Worm (Caenorhabditis elegans): Measurements from ENCODE around the gene nhr-162.

The nhr-162 gene

ce11 chrV:7007307-7007706 lies 15.6 kb upstream of the nhr-162 start, which contains the start of gene drd-10:
TSS of gene drd-10 (plus strand) at chrV:7007607.
- TF ChIP-seq nhr-28 (tag; optimal IDR thresholded peaks at IDR 0.05) (no peak), nhr-77 (tag; optimal IDR thresholded peaks at IDR 0.05) (no peak), zag-1 (tag; optimal IDR thresholded peaks at IDR 0.05) (no peak), mab-9 (GFP tag; IDR thresholded peaks at IDR 0.05) (no peak)

- no peak for TF ChIP-seq lin-14 (GFP tag; optimal IDR thresholded peaks at IDR 0.05)
- no peak for TF ChIP-seq unc-62 (GFP tag; optimal IDR thresholded peaks at IDR 0.05)
- no peak for TF ChIP-seq grh-1 (GFP tag; IDR thresholded peaks at IDR 0.05)
- no peak for TF ChIP-seq ceh-88 (GFP tag; IDR thresholded peaks at IDR 0.05)
- no peak for TF ChIP-seq ceh-8 (GFP tag; optimal IDR thresholded peaks at IDR 0.05)
- TF ChIP-seq nhr-19 (GFP tag; conservative IDR thresholded peaks at IDR 0.05) = no peak
- no peak for TF ChIP-seq nhr-237 (tag; optimal IDR thresholded peaks at IDR 0.05)
- no peak for TF ChIP-seq aly-2 (tag; optimal IDR thresholded peaks at IDR 0.05)
- no peak for TF ChIP-seq tlp-1 (tag; optimal IDR thresholded peaks at IDR 0.05)
- TF ChIP-seq egl-27 (tag; optimal IDR thresholded peaks at IDR 0.05) = no peak
Measured at ce11 chrV:7005964-7006363, 14.3 kb upstream of the nhr-162 start, which contains the start of gene spig-10. TSS of gene spig-10 (plus strand) at chrV:7006264.

- no peak for TF ChIP-seq ceh-8 (GFP tag; optimal IDR thresholded peaks at IDR 0.05)
- no peak for TF ChIP-seq ama-1 (optimal IDR thresholded peaks at IDR 0.05)
- no peak for TF ChIP-seq isw-1 (GFP tag; IDR thresholded peaks at IDR 0.05)
- TF ChIP-seq C04F5.9 (tag; optimal IDR thresholded peaks at IDR 0.05) = no peak
- TF ChIP-seq zag-1 (tag; optimal IDR thresholded peaks at IDR 0.05) = no peak
- no peak for TF ChIP-seq snpc-4 (tag; optimal IDR thresholded peaks at IDR 0.05)
- no peak for TF ChIP-seq ceh-63 (GFP tag; optimal IDR thresholded peaks at IDR 0.05)
- no peak for TF ChIP-seq nhr-90 (tag; optimal IDR thresholded peaks at IDR 0.05; ENCODE audit: poor library complexity)
- TF ChIP-seq ceh-82 (tag; optimal IDR thresholded peaks at IDR 0.05) = no peak
- TF ChIP-seq nhr-11 (tag; optimal IDR thresholded peaks at IDR 0.05) = no peak
- no peak for TF ChIP-seq Y116A8C.19 (tag; optimal IDR thresholded peaks at IDR 0.05; ENCODE audit: borderline replicate concordance)
- TF ChIP-seq nhr-76 (tag; optimal IDR thresholded peaks at IDR 0.05) = no peak
- no peak for TF ChIP-seq ces-1 (GFP tag; optimal IDR thresholded peaks at IDR 0.05)
- no peak for TF ChIP-seq fos-1 (tag; optimal IDR thresholded peaks at IDR 0.05)
- TF ChIP-seq nhr-237 (tag; optimal IDR thresholded peaks at IDR 0.05) = no peak
- no peak for TF ChIP-seq hlh-17 (GFP tag; optimal IDR thresholded peaks at IDR 0.05; ENCODE audit: borderline replicate concordance)
- no peak for TF ChIP-seq nhr-28 (tag; optimal IDR thresholded peaks at IDR 0.05)
- no peak for TF ChIP-seq tlp-1 (tag; optimal IDR thresholded peaks at IDR 0.05)
- no peak for TF ChIP-seq fkh-10 (GFP tag; optimal IDR thresholded peaks at IDR 0.05)
- no peak for TF ChIP-seq pag-3 (tag; optimal IDR thresholded peaks at IDR 0.05; ENCODE audit: borderline replicate concordance, insufficient read depth)
Measured at ce11 chrV:7003850-7004249, 12.2 kb upstream of the nhr-162 start, which contains the start of gene srab-4. TSS of gene srab-4 (plus strand) at chrV:7004150.

ce11 chrV:7000734-7001133 lies 9.1 kb upstream of the nhr-162 start:
- TF ChIP-seq efl-1 (optimal IDR thresholded peaks at IDR 0.05) (no peak), efl-1 (GFP tag; optimal IDR thresholded peaks at IDR 0.05 in 1 of 2) (peak in 1 of 2 experiments; percentile 75), lin-35 (GFP tag; optimal IDR thresholded peaks at IDR 0.05) (no peak), elt-2 (tag; optimal IDR thresholded peaks at IDR 0.05) (peak; percentile 1), mep-1 (tag; optimal IDR thresholded peaks at IDR 0.05) (no peak)

- peak; percentile 62 for TF ChIP-seq tbx-2 (tag; optimal IDR thresholded peaks at IDR 0.05)
- peak; percentile 50 for TF ChIP-seq nhr-71 (tag; optimal IDR thresholded peaks at IDR 0.05)
- TF ChIP-seq mef-2 (tag; optimal IDR thresholded peaks at IDR 0.05) = no peak
- no peak for TF ChIP-seq aly-2 (tag; optimal IDR thresholded peaks at IDR 0.05)
- peak; percentile 29; the same call in 1 of the 2 replicates for TF ChIP-seq nhr-19 (GFP tag; conservative IDR thresholded peaks at IDR 0.05)
- no peak for TF ChIP-seq aha-1 (tag; optimal IDR thresholded peaks at IDR 0.05)
- TF ChIP-seq nhr-85 (tag) = peak; percentile 84
- TF ChIP-seq elt-3 (tag; optimal IDR thresholded peaks at IDR 0.05) = peak in 2 of 6 experiments; percentile 4 to 35
- TF ChIP-seq fkh-4 (tag; optimal IDR thresholded peaks at IDR 0.05; ENCODE audit: borderline replicate concordance) = no peak
- peak; percentile 2 for TF ChIP-seq skn-1 (tag; optimal IDR thresholded peaks at IDR 0.05)
- peak; percentile 55 for TF ChIP-seq elt-2 (tag; optimal IDR thresholded peaks at IDR 0.05)
- no peak for TF ChIP-seq fos-1 (tag; optimal IDR thresholded peaks at IDR 0.05)
- TF ChIP-seq lin-35 (GFP tag; optimal IDR thresholded peaks at IDR 0.05) = peak in 1 of 2 experiments; percentile 18
- TF ChIP-seq egl-27 (tag; optimal IDR thresholded peaks at IDR 0.05) = no peak
- TF ChIP-seq C34B4.2 (tag; optimal IDR thresholded peaks at IDR 0.05) = no peak
- TF ChIP-seq pqm-1 (tag; optimal IDR thresholded peaks at IDR 0.05) = no peak
- peak; percentile 22 for TF ChIP-seq mep-1 (tag; optimal IDR thresholded peaks at IDR 0.05)
- TF ChIP-seq swsn-7 (tag; optimal IDR thresholded peaks at IDR 0.05) = peak; percentile 17
Measured at ce11 chrV:6998303-6998884, 6.7 kb upstream of the nhr-162 start, which contains the start of gene nhr-42. TSS of gene nhr-42 (plus strand) at chrV:6998819.
